Comparison of ENCODE assay signal across 1 worm cellular context in the genomic region with DNA sequence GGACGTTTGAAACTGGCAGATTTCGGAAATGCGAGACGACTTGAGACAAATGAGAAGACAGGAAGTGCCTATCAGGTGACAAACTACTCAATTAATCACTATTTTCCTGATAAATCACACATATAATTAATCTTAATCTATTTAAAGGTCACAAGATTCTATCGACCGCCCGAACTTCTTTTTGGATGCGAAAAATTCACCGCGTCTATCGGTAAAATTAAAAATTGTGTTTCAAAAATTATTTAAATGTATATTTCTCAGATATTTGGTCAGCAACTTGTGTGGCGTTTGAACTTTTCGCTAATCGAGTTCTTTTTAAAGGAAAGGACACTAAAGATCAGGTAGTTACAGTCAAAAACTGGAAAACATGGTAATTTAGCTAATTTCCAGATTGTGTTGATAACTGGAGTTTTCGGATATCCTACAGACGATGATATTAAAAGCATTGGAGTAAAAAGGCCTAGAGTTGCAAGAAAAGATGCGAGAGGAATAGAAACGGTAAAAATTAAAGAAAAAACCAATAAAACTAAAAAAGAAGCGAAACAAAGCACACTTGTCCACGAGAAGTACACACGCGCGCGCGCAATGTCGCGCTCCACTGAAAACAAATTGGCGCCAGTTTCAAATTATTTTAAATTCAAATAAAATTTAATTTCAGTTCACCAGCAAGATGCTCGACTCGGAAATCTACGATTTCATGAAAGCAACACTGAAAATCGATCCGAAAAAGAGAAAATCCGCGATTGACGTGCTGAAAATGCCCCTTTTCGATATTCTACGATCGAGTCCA.
A peak's percentile ranks its signal among the peaks of the same experiment; 100 is the strongest.
TF ChIP-seq lines count a peak whose summit lies in the region.

No protein-coding gene starts in this region.

TF ChIP-seq in whole organism, L1 larva, 84 proteins besides CTCF, POLR2A, EP300 and RAD21 (continued from another document):
- TF ChIP-seq isw-1 (GFP tag; IDR thresholded peaks at IDR 0.05; lab: Robert Waterston, UW) (no peak), lin-13 (GFP tag; optimal IDR thresholded peaks at IDR 0.05; lab: Kevin White, UChicago) (no peak), elt-3 (tag; optimal IDR thresholded peaks at IDR 0.05; lab: Kevin White, UChicago) (no peak), ceh-8 (GFP tag; optimal IDR thresholded peaks at IDR 0.05; lab: Kevin White, UChicago) (no peak), nhr-85 (tag; lab: Kevin White, UChicago) (peak; percentile 73), mdl-1 (tag; optimal IDR thresholded peaks at IDR 0.05; lab: Kevin White, UChicago) (no peak), snpc-4 (tag; optimal IDR thresholded peaks at IDR 0.05; lab: Kevin White, UChicago) (no peak), vab-15 (tag; optimal IDR thresholded peaks at IDR 0.05; lab: Kevin White, UChicago) (no peak), nhr-237 (tag; optimal IDR thresholded peaks at IDR 0.05; lab: Kevin White, UChicago) (no peak), C16A3.4 (tag; optimal IDR thresholded peaks at IDR 0.05; lab: Kevin White, UChicago) (no peak), blmp-1 (tag; optimal IDR thresholded peaks at IDR 0.05; lab: Kevin White, UChicago) (peak; percentile 14), hlh-17 (GFP tag; optimal IDR thresholded peaks at IDR 0.05; lab: Kevin White, UChicago; ENCODE audit: borderline replicate concordance) (no peak), rnt-1 (tag; optimal IDR thresholded peaks at IDR 0.05; lab: Kevin White, UChicago) (no peak), sptf-1 (tag; optimal IDR thresholded peaks at IDR 0.05; lab: Kevin White, UChicago) (no peak)
